Worm (Caenorhabditis elegans) whole organism, L3 larva: ENCODE results near the gene aipr-1.

Experiments used
- R02D3.7 ChIP-seq: fragments of 150-350 bp; optimal IDR thresholded peaks from 2 replicates; lab custom pipeline; 2014; ENCODE audit warnings: missing biosample characterization, missing genetic modification characterization
- aly-2 ChIP-seq: fragments of 150-350 bp; optimal IDR thresholded peaks from 2 replicates; lab custom pipeline; 2014; ENCODE audit warnings: missing biosample characterization, missing genetic modification characterization
- ama-1 ChIP-seq: fragments of 150-350 bp; optimal IDR thresholded peaks from 2 replicates; lab custom pipeline; 2018
- ceh-16 ChIP-seq: sonication (generic microtip); optimal IDR thresholded peaks from 2 replicates; lab custom pipeline; 2017; ENCODE audit warnings: missing biosample characterization, missing genetic modification characterization
- ceh-28 ChIP-seq: fragments of 150-350 bp; optimal IDR thresholded peaks from 2 replicates; lab custom pipeline; 2014; ENCODE audit warnings: missing biosample characterization, missing genetic modification reagents, missing genetic modification characterization
- ceh-82 ChIP-seq: fragments of 150-350 bp; optimal IDR thresholded peaks from 2 replicates; lab custom pipeline; 2014; ENCODE audit warnings: missing biosample characterization, missing genetic modification characterization
- ceh-9 ChIP-seq: sonication (generic microtip); optimal IDR thresholded peaks from 2 replicates; lab custom pipeline; 2018; ENCODE audit warnings: missing biosample characterization, missing genetic modification characterization
- egl-27 ChIP-seq: sonication (generic microtip); optimal IDR thresholded peaks from 4 replicates; lab custom pipeline; 2017; ENCODE audit warnings: missing biosample characterization, missing genetic modification reagents, missing genetic modification characterization
- egl-5 ChIP-seq: fragments of 150-350 bp; optimal IDR thresholded peaks from 2 replicates; lab custom pipeline; 2017; ENCODE audit warnings: missing biosample characterization, missing genetic modification reagents, missing genetic modification characterization, inconsistent platforms
- elt-1 ChIP-seq: fragments of 150-350 bp; optimal IDR thresholded peaks from 2 replicates; lab custom pipeline; 2014; ENCODE audit warnings: missing biosample characterization, missing genetic modification characterization
- elt-2 ChIP-seq: sonication (generic microtip); optimal IDR thresholded peaks from 2 replicates; lab custom pipeline; 2016; ENCODE audit warnings: missing genetic modification reagents, mild to moderate bottlenecking, missing genetic modification characterization, missing compliant biosample characterization
- eor-1 ChIP-seq, 2 experiments: fragments of 150-350 bp; optimal IDR thresholded peaks; 2 replicates each; lab custom pipeline; 2014 to 2018; ENCODE audit warnings: missing biosample characterization in 2 of 2, missing genetic modification characterization in 2 of 2
- fkh-10 ChIP-seq: sonication (generic microtip); optimal IDR thresholded peaks from 2 replicates; lab custom pipeline; 2017; ENCODE audit warnings: missing biosample characterization, missing genetic modification reagents, missing genetic modification characterization
- fkh-2 ChIP-seq: fragments of 150-350 bp; optimal IDR thresholded peaks from 2 replicates; lab custom pipeline; 2014; ENCODE audit warnings: missing biosample characterization, missing genetic modification reagents, missing genetic modification characterization
- fos-1 ChIP-seq: fragments of 150-350 bp; optimal IDR thresholded peaks from 2 replicates; lab custom pipeline; 2014; ENCODE audit warnings: missing biosample characterization, missing genetic modification characterization
- lin-15B ChIP-seq: fragments of 150-350 bp; optimal IDR thresholded peaks from 2 replicates; lab custom pipeline; 2014; ENCODE audit warnings: missing biosample characterization, missing genetic modification characterization
- mml-1 ChIP-seq: fragments of 150-350 bp; sonication (generic microtip); optimal IDR thresholded peaks from 3 replicates; lab custom pipeline; 2014; ENCODE audit warnings: missing biosample characterization, missing genetic modification characterization
- nhr-11 ChIP-seq: fragments of 150-350 bp; optimal IDR thresholded peaks from 2 replicates; lab custom pipeline; 2014; ENCODE audit warnings: missing biosample characterization, missing genetic modification characterization
- nhr-237 ChIP-seq: fragments of 150-350 bp; optimal IDR thresholded peaks from 2 replicates; lab custom pipeline; 2014; ENCODE audit warnings: missing biosample characterization, missing genetic modification characterization
- nhr-25 ChIP-seq: sonication (generic microtip); optimal IDR thresholded peaks from 2 replicates; lab custom pipeline; 2017; ENCODE audit warnings: missing biosample characterization, missing genetic modification characterization
- nhr-28 ChIP-seq: fragments of 150-350 bp; optimal IDR thresholded peaks from 2 replicates; lab custom pipeline; 2014; ENCODE audit warnings: missing biosample characterization, missing genetic modification characterization
- nhr-43 ChIP-seq: sonication (generic microtip); optimal IDR thresholded peaks from 2 replicates; lab custom pipeline; 2016; ENCODE audit warnings: mild to moderate bottlenecking, missing genetic modification characterization, missing compliant biosample characterization; ENCODE audit not compliant: poor library complexity, severe bottlenecking
- nhr-67 ChIP-seq: fragments of 150-350 bp; optimal IDR thresholded peaks from 2 replicates; lab custom pipeline; 2014; ENCODE audit warnings: missing biosample characterization, missing genetic modification characterization
- nhr-77 ChIP-seq: fragments of 150-350 bp; optimal IDR thresholded peaks from 2 replicates; lab custom pipeline; 2014; ENCODE audit warnings: missing biosample characterization, missing genetic modification characterization
- pha-4 ChIP-seq: fragments of 150-350 bp; optimal IDR thresholded peaks from 2 replicates; lab custom pipeline; 2014; ENCODE audit warnings: missing biosample characterization, missing genetic modification reagents, missing genetic modification characterization
- pqm-1 ChIP-seq: fragments of 150-350 bp; optimal IDR thresholded peaks from 2 replicates; lab custom pipeline; 2017; ENCODE audit warnings: missing biosample characterization, missing genetic modification characterization, inconsistent platforms
- sea-2 ChIP-seq: fragments of 150-350 bp; sonication (generic microtip); optimal IDR thresholded peaks from 4 replicates; lab custom pipeline; 2014; ENCODE audit warnings: missing biosample characterization, missing genetic modification reagents, missing genetic modification characterization
- skn-1 ChIP-seq: fragments of 150-350 bp; optimal IDR thresholded peaks from 2 replicates; lab custom pipeline; 2014; ENCODE audit warnings: missing biosample characterization, missing genetic modification characterization
- snpc-4 ChIP-seq: fragments of 150-350 bp; optimal IDR thresholded peaks from 2 replicates; lab custom pipeline; 2014; ENCODE audit warnings: missing biosample characterization, missing genetic modification characterization
- tbx-2 ChIP-seq: sonication (generic microtip); optimal IDR thresholded peaks from 2 replicates; lab custom pipeline; 2016; ENCODE audit warnings: mild to moderate bottlenecking, missing genetic modification characterization, missing compliant biosample characterization
- unc-62 ChIP-seq: fragments of 150-350 bp; sonication (generic microtip); optimal IDR thresholded peaks from 4 replicates; lab custom pipeline; 2014; ENCODE audit warnings: missing biosample characterization, missing genetic modification reagents, missing genetic modification characterization
- ztf-11 ChIP-seq: fragments of 150-350 bp; optimal IDR thresholded peaks from 2 replicates; lab custom pipeline; 2014; ENCODE audit warnings: missing biosample characterization, missing genetic modification characterization
- ztf-4 ChIP-seq: fragments of 150-350 bp; optimal IDR thresholded peaks from 2 replicates; lab custom pipeline; 2014; ENCODE audit warnings: missing biosample characterization, missing genetic modification characterization

Gene aipr-1

ce11 chrII:6560291-6560690 is 33.8 kb downstream of the aipr-1 start:
- TF ChIP-seq fkh-10 (GFP tag; lab: Kevin White, UChicago) (no peak), nhr-28 (no peak), ceh-82 (no peak), fkh-2 (no peak), pqm-1 (tag; lab: Kevin White, UChicago) (no peak), nhr-237 (tag; lab: Kevin White, UChicago) (no peak), ceh-16 (tag; lab: Kevin White, UChicago) (no peak), skn-1 (no peak), unc-62 (no peak), tbx-2 (tag; lab: Kevin White, UChicago) (no peak), pha-4 (tag; lab: Kevin White, UChicago) (no peak), egl-27 (no peak), lin-15B (tag; lab: Kevin White, UChicago) (no peak), elt-2 (no peak), nhr-77 (no peak), sea-2 (GFP tag; lab: Kevin White, UChicago) (no peak), egl-5 (tag; lab: Kevin White, UChicago) (no peak), elt-1 (tag; lab: Kevin White, UChicago) (no peak), ztf-4 (tag; lab: Kevin White, UChicago) (no peak), nhr-25 (tag; lab: Kevin White, UChicago) (no peak)

DNA sequence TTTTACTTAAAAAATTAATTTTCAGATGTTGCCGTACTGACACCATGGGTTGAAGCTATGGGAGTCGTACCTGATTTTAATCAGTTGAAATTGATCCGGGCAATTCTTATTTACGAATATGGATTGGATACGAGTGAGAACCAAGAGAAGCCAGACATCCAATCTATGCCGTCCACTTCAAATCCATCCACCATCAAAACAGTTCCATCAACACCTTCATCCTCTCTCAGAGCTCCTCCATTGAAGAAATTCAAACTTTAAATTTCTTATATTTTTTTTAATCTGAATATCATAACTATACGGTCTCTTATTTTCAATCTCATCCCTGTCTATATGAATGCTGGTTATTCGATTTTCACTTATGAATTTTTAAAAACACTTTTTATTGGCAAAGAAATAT is 35.2 kb downstream of the aipr-1 start:
- TF ChIP-seq pha-4 (tag; lab: Kevin White, UChicago): peak; percentile 43
- TF ChIP-seq aly-2 (tag; lab: Kevin White, UChicago): no peak
- peak; percentile 43 for TF ChIP-seq ama-1 (lab: Kevin White, UChicago)

ce11 chrII:6554677-6555076 is 39.4 kb downstream of the aipr-1 start, which contains the start of gene wrn-1:
TSS of gene wrn-1 (plus strand) at chrII:6554977.
- no peak for TF ChIP-seq sea-2 (GFP tag; lab: Kevin White, UChicago)
- no peak for TF ChIP-seq ceh-16 (tag; lab: Kevin White, UChicago)
- TF ChIP-seq ceh-28 (tag; lab: Kevin White, UChicago): no peak
- TF ChIP-seq lin-15B (tag; lab: Kevin White, UChicago): no peak
- TF ChIP-seq eor-1 (tag; optimal IDR thresholded peaks at IDR 0.05; lab: Kevin White, UChicago): no peak
- no peak for TF ChIP-seq pqm-1 (tag; lab: Kevin White, UChicago)
- TF ChIP-seq elt-2: no peak
- TF ChIP-seq fkh-10 (GFP tag; lab: Kevin White, UChicago): no peak
- TF ChIP-seq tbx-2 (tag; lab: Kevin White, UChicago): no peak
- TF ChIP-seq ztf-11 (tag; lab: Kevin White, UChicago): no peak
- no peak for TF ChIP-seq egl-27
- TF ChIP-seq R02D3.7 (tag; lab: Kevin White, UChicago): no peak
- TF ChIP-seq snpc-4 (tag; lab: Kevin White, UChicago): no peak
- no peak for TF ChIP-seq ztf-4 (tag; lab: Kevin White, UChicago)
- TF ChIP-seq nhr-28: no peak
- TF ChIP-seq nhr-67 (tag; lab: Kevin White, UChicago): no peak
- TF ChIP-seq nhr-11 (tag; lab: Kevin White, UChicago): no peak

DNA sequence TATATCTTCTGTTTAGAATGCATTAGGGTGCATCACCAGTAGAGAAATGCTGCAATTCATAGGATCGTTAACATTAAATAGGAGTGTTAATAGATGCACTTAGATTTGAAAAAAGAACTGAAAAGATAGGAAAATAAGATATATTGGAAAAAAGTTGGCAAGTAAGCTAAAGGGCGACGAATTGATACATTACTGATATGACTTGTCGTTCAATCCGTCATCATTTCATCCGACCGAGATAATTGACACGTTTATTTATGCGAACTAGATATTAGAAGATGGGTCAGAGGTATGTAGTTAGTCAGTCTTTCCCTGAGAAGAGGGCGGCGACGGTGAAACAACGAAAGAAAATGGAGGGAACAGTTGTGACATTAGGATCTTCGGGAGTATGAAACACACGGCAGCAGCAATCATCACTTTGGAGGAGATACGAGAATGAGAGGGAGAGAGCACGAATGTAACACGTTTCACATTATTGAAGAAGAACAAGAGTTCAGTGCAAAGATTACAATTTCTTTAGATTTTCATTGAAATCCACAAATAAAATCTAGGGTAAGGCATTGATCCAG is 49.1 kb downstream of the aipr-1 start, which contains the start of gene lron-15:
Gene lron-15, minus strand, starts transcription at position 51 of the 569 bp plus-strand sequence.
- TF ChIP-seq elt-2: no peak
- TF ChIP-seq nhr-237 (tag; lab: Kevin White, UChicago): no peak
- no peak for TF ChIP-seq nhr-43 (tag; lab: Kevin White, UChicago)
- no peak for TF ChIP-seq skn-1
- no peak for TF ChIP-seq lin-15B (tag; lab: Kevin White, UChicago)
- no peak for TF ChIP-seq ama-1 (lab: Kevin White, UChicago)
- no peak for TF ChIP-seq fos-1 (tag; lab: Kevin White, UChicago)
- no peak for TF ChIP-seq ztf-11 (tag; lab: Kevin White, UChicago)
- no peak for TF ChIP-seq fkh-2
- TF ChIP-seq ceh-82: no peak
- no peak for TF ChIP-seq nhr-28
- no peak for TF ChIP-seq egl-5 (tag; lab: Kevin White, UChicago)
- TF ChIP-seq mml-1: no peak
- TF ChIP-seq ceh-16 (tag; lab: Kevin White, UChicago): no peak
- no peak for TF ChIP-seq ztf-4 (tag; lab: Kevin White, UChicago)
- TF ChIP-seq eor-1 (tag; optimal IDR thresholded peaks at IDR 0.05; lab: Kevin White, UChicago): no peak
- TF ChIP-seq snpc-4 (tag; lab: Kevin White, UChicago): no peak
- no peak for TF ChIP-seq ceh-9
